Worm (Caenorhabditis elegans): ENCODE results near the gene Y37D8A.2.

The Y37D8A.2 gene

ce11 chrIII:12847623-12848022 lies 27.6 kb downstream of the Y37D8A.2 start:
- TF ChIP-seq elt-3 (tag; optimal IDR thresholded peaks at IDR 0.05) (peak in 1 of 3 experiments; percentile 78), lin-15B (tag; optimal IDR thresholded peaks at IDR 0.05) (peak; percentile 48), elt-1 (tag; optimal IDR thresholded peaks at IDR 0.05) (peak; percentile 25), lin-39 (tag; optimal IDR thresholded peaks at IDR 0.05) (no peak), hmg-11 (tag; optimal IDR thresholded peaks at IDR 0.05) (no peak), pqm-1 (tag; optimal IDR thresholded peaks at IDR 0.05) (peak; percentile 43), nhr-25 (tag; optimal IDR thresholded peaks at IDR 0.05) (peak; percentile 38), fos-1 (tag; optimal IDR thresholded peaks at IDR 0.05) (peak; percentile 29), elt-2 (tag; optimal IDR thresholded peaks at IDR 0.05) (peak; percentile 4), ceh-28 (tag; optimal IDR thresholded peaks at IDR 0.05) (no peak)

- TF ChIP-seq nhr-12 (tag; optimal IDR thresholded peaks at IDR 0.05) = no peak
- TF ChIP-seq daf-12 (tag; optimal IDR thresholded peaks at IDR 0.05) = peak; percentile 43
- no peak for TF ChIP-seq ama-1 (optimal IDR thresholded peaks at IDR 0.05)
- peak; percentile 83 for TF ChIP-seq nhr-25 (tag; optimal IDR thresholded peaks at IDR 0.05)
- no peak for TF ChIP-seq nhr-67 (tag; optimal IDR thresholded peaks at IDR 0.05)
- TF ChIP-seq elt-1 (tag; optimal IDR thresholded peaks at IDR 0.05) = no peak
- peak; percentile 59 for TF ChIP-seq unc-62 (GFP tag; optimal IDR thresholded peaks at IDR 0.05)
- no peak for TF ChIP-seq pqm-1 (tag; optimal IDR thresholded peaks at IDR 0.05)
- peak; percentile 94 for TF ChIP-seq nhr-23 (tag; optimal IDR thresholded peaks at IDR 0.05)
- TF ChIP-seq lin-15B (tag; optimal IDR thresholded peaks at IDR 0.05) = peak; percentile 20
- TF ChIP-seq fos-1 (tag; optimal IDR thresholded peaks at IDR 0.05) = no peak
- TF ChIP-seq hmg-11 (tag; optimal IDR thresholded peaks at IDR 0.05) = no peak
- TF ChIP-seq R02D3.7 (tag; optimal IDR thresholded peaks at IDR 0.05) = peak; percentile 21
- TF ChIP-seq elt-3 (tag; optimal IDR thresholded peaks at IDR 0.05) = peak; percentile 49 to 95 (median 82)
- peak; percentile 86 for TF ChIP-seq nhr-43 (tag; optimal IDR thresholded peaks at IDR 0.05; ENCODE audit: poor library complexity, severe bottlenecking)
- no peak for TF ChIP-seq nhr-76 (tag; optimal IDR thresholded peaks at IDR 0.05)
- peak; percentile 20 for TF ChIP-seq ceh-28 (tag; optimal IDR thresholded peaks at IDR 0.05)
- TF ChIP-seq elt-2 (tag; optimal IDR thresholded peaks at IDR 0.05) = no peak
- no peak for TF ChIP-seq fkh-2 (tag; optimal IDR thresholded peaks at IDR 0.05)
- no peak for TF ChIP-seq ceh-16 (tag; optimal IDR thresholded peaks at IDR 0.05)
- TF ChIP-seq snpc-4 (tag; optimal IDR thresholded peaks at IDR 0.05) = no peak
- TF ChIP-seq ztf-4 (tag; optimal IDR thresholded peaks at IDR 0.05) = no peak
Measured at ce11 chrIII:12848981-12849589, 29.1 kb downstream of the Y37D8A.2 start.

- no peak for TF ChIP-seq ztf-11 (tag; optimal IDR thresholded peaks at IDR 0.05)
- TF ChIP-seq pqm-1 (tag; optimal IDR thresholded peaks at IDR 0.05) = peak; percentile 37
- TF ChIP-seq elt-2 (tag; optimal IDR thresholded peaks at IDR 0.05) = peak; percentile 37
- no peak for TF ChIP-seq lsy-12 (tag; optimal IDR thresholded peaks at IDR 0.05)
- no peak for TF ChIP-seq daf-12 (tag; optimal IDR thresholded peaks at IDR 0.05)
Measured at ce11 chrIII:12849691-12850090, 29.7 kb downstream of the Y37D8A.2 start.

- TF ChIP-seq elt-3 (tag; optimal IDR thresholded peaks at IDR 0.05) (peak in 2 of 3 experiments; percentile 31 to 39), ceh-28 (tag; optimal IDR thresholded peaks at IDR 0.05) (peak; percentile 53), skn-1 (tag; optimal IDR thresholded peaks at IDR 0.05) (no peak), ztf-4 (tag; optimal IDR thresholded peaks at IDR 0.05) (no peak)
Measured at ce11 chrIII:12851034-12851433, 31.0 kb downstream of the Y37D8A.2 start.

- TF ChIP-seq ceh-28 (tag; optimal IDR thresholded peaks at IDR 0.05) (peak; percentile 23), zag-1 (tag; optimal IDR thresholded peaks at IDR 0.05) (no peak)
Measured at ce11 chrIII:12855394-12855793, 35.4 kb downstream of the Y37D8A.2 start, which contains the start of gene Y37D8A.5. TSS of gene Y37D8A.5 (minus strand) at chrIII:12855494.

ce11 chrIII:12856628-12857027 lies 36.6 kb downstream of the Y37D8A.2 start, which contains the start of gene Y37D8A.26:
TSS of gene Y37D8A.26 (minus strand) at chrIII:12856728.
- TF ChIP-seq ceh-16 (tag; optimal IDR thresholded peaks at IDR 0.05) (no peak), nhr-23 (tag; optimal IDR thresholded peaks at IDR 0.05) (no peak), nhr-11 (tag; optimal IDR thresholded peaks at IDR 0.05) (no peak), elt-1 (tag; optimal IDR thresholded peaks at IDR 0.05) (no peak), ama-1 (optimal IDR thresholded peaks at IDR 0.05) (no peak), ztf-4 (tag; optimal IDR thresholded peaks at IDR 0.05) (no peak), egl-5 (tag; optimal IDR thresholded peaks at IDR 0.05) (no peak), ceh-28 (tag; optimal IDR thresholded peaks at IDR 0.05) (no peak), fos-1 (tag; optimal IDR thresholded peaks at IDR 0.05) (no peak), hmg-11 (tag; optimal IDR thresholded peaks at IDR 0.05) (no peak), nhr-12 (tag; optimal IDR thresholded peaks at IDR 0.05) (no peak), lin-15B (tag; optimal IDR thresholded peaks at IDR 0.05) (no peak), nhr-67 (tag; optimal IDR thresholded peaks at IDR 0.05) (no peak), pha-4 (tag; optimal IDR thresholded peaks at IDR 0.05) (no peak), tbx-2 (tag; optimal IDR thresholded peaks at IDR 0.05) (no peak), ceh-82 (tag; optimal IDR thresholded peaks at IDR 0.05) (no peak), nfya-1 (tag; optimal IDR thresholded peaks at IDR 0.05; ENCODE audit: insufficient read depth) (no peak), nhr-76 (tag; optimal IDR thresholded peaks at IDR 0.05) (no peak), snpc-4 (tag; optimal IDR thresholded peaks at IDR 0.05) (no peak)
